Fruit fly (Drosophila melanogaster): ENCODE data around the gene w-cup.

DNA sequence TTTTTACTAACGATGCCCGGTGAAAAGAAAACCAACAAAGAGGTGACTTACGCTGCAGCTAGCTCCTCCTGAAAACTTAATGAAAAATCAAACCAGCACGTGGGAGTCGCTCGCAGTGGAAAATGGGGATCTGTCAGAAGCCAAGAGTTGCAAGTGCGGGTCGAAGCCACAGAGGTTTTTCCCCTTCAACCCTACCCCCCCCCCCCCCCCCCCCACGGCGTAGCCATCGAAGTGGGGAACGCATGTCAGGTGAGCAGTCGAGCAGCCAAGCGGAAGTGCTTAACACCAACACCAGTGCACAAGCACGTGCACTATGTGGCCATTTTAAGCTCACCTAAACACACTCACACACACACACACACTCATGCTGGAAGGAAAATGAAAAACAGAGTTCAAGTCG, 38.2 kb downstream of the w-cup start:
- no peak for TF ChIP-seq CG9705 (GFP tag; optimal IDR thresholded peaks at IDR 0.05)
- no peak for TF ChIP-seq pan (optimal IDR thresholded peaks at IDR 0.05)
- no peak for TF ChIP-seq Jra (GFP tag; optimal IDR thresholded peaks at IDR 0.05)
- no peak for TF ChIP-seq br (GFP tag; optimal IDR thresholded peaks at IDR 0.05)
